Worm (Caenorhabditis elegans) whole organism, L2 larva: ENCODE measurements around the gene smim-14.

Experiments
- F13H6.1 ChIP-seq: sonication (generic microtip); optimal IDR thresholded peaks from 2 replicates; lab custom pipeline; 2016; ENCODE audit warnings: missing genetic modification characterization, missing compliant biosample characterization
- crh-2 ChIP-seq: sonication (generic microtip); optimal IDR thresholded peaks from 2 replicates; lab custom pipeline; 2017; ENCODE audit warnings: missing biosample characterization, missing genetic modification characterization
- dmd-4 ChIP-seq: sonication (generic microtip); optimal IDR thresholded peaks from 2 replicates; lab custom pipeline; 2017; ENCODE audit warnings: missing biosample characterization, missing genetic modification characterization
- lin-39 ChIP-seq: fragments of 150-350 bp; optimal IDR thresholded peaks from 2 replicates; lab custom pipeline; 2014; ENCODE audit warnings: missing biosample characterization, missing genetic modification reagents, missing genetic modification characterization
- nhr-11 ChIP-seq: fragments of 150-350 bp; optimal IDR thresholded peaks from 2 replicates; lab custom pipeline; 2014; ENCODE audit warnings: missing biosample characterization, missing genetic modification characterization
- skn-1 ChIP-seq: sonication (generic microtip); optimal IDR thresholded peaks from 2 replicates; lab custom pipeline; 2017; ENCODE audit warnings: missing biosample characterization, missing genetic modification characterization
- snpc-4 ChIP-seq: fragments of 150-350 bp; optimal IDR thresholded peaks from 2 replicates; lab custom pipeline; 2014; ENCODE audit warnings: missing biosample characterization, missing genetic modification characterization
- unc-39 ChIP-seq: fragments of 150-350 bp; optimal IDR thresholded peaks from 2 replicates; lab custom pipeline; 2014; ENCODE audit warnings: missing biosample characterization, missing genetic modification characterization

DNA sequence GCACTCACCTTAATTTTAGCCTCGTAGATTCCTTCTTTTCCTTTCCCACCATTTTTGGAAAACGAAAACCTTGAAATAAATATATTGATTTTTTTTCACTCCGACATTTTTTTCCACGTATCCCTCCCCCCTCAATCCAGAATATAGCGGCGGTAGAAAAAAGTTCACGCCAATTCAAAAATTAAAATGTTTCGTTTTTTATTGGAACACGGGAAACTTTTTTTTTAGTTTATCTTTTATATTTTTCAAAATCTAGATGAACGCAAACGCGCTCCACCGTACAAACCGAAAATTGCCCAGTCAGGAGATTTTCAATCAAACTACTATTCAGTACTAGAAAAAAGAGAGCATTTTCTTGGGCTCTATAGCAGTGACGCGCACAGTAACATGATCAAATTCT is 25.4 kb downstream of the smim-14 start, which contains the start of gene spe-41:
- TF ChIP-seq dmd-4 (tag; lab: Kevin White, UChicago) (no peak), F13H6.1 (tag; lab: Kevin White, UChicago) (no peak), skn-1 (tag; lab: Kevin White, UChicago) (no peak), nhr-11 (tag; lab: Kevin White, UChicago) (no peak), snpc-4 (tag; lab: Kevin White, UChicago) (no peak), crh-2 (no peak), lin-39 (tag; lab: Kevin White, UChicago) (no peak), unc-39 (no peak)
